Fruit fly (Drosophila melanogaster) whole organism, embryonic: ENCODE measurements around the gene CG12301.

Experiments used
- Awh ChIP-seq: fragments of 200-800 bp; sonication (Bioruptor generic); IDR thresholded peaks from 2 replicates; pipeline ENCODE4, ENCODE4 v1.3.6; 2022; ENCODE audit warnings: missing biosample characterization, missing genetic modification characterization
- Bgb ChIP-seq: fragments of 200-800 bp; sonication (Bioruptor generic); IDR thresholded peaks from 2 replicates; pipeline ENCODE4 v1.3.6; 2022; ENCODE audit warnings: missing biosample characterization, missing genetic modification characterization; ENCODE audit not compliant: partially characterized antibody
- CG10147 ChIP-seq: fragments of 200-800 bp; sonication (Bioruptor generic); optimal IDR thresholded peaks from 2 replicates; lab custom pipeline; 2019; ENCODE audit warnings: missing biosample characterization, mild to moderate bottlenecking, missing genetic modification characterization, moderate library complexity
- CG11504 ChIP-seq: fragments of 200-800 bp; sonication (Bioruptor generic); optimal IDR thresholded peaks from 3 replicates; lab custom pipeline; 2019; ENCODE audit warnings: missing biosample characterization, mild to moderate bottlenecking, missing genetic modification characterization, moderate library complexity
- CG11696 ChIP-seq: fragments of 200-800 bp; sonication (Bioruptor generic); IDR thresholded peaks from 2 replicates; pipeline ENCODE4 v1.3.6; 2022; ENCODE audit warnings: missing biosample characterization, missing genetic modification characterization
- CG12299 ChIP-seq: fragments of 200-800 bp; sonication (Bioruptor generic); optimal IDR thresholded peaks from 2 replicates; lab custom pipeline; 2018; ENCODE audit warnings: missing biosample characterization, mild to moderate bottlenecking, missing genetic modification characterization
- CG13424 ChIP-seq: fragments of 200-800 bp; sonication (Bioruptor generic); optimal IDR thresholded peaks from 2 replicates; lab custom pipeline; 2019; ENCODE audit warnings: missing biosample characterization, mild to moderate bottlenecking, missing genetic modification characterization, moderate library complexity
- CG16863 ChIP-seq: fragments of 200-800 bp; sonication (Bioruptor generic); optimal IDR thresholded peaks from 3 replicates; lab custom pipeline; 2016; ENCODE audit warnings: missing biosample characterization, missing genetic modification characterization
- CG1792 ChIP-seq: fragments of 200-800 bp; sonication (Bioruptor generic); optimal IDR thresholded peaks from 2 replicates; lab custom pipeline; 2016; ENCODE audit warnings: missing biosample characterization, missing genetic modification characterization
- CG2116 ChIP-seq: fragments of 200-800 bp; sonication (Bioruptor generic); optimal IDR thresholded peaks from 3 replicates; lab custom pipeline; 2018; ENCODE audit warnings: missing biosample characterization, mild to moderate bottlenecking, missing genetic modification characterization
- CG3163 ChIP-seq: fragments of 200-800 bp; sonication (Bioruptor generic); optimal IDR thresholded peaks from 3 replicates; lab custom pipeline; 2016; ENCODE audit warnings: missing biosample characterization, missing genetic modification characterization
- CG3847 ChIP-seq: fragments of 200-800 bp; sonication (Bioruptor generic); IDR thresholded peaks from 2 replicates; pipeline ENCODE4 v1.3.6; 2022; ENCODE audit warnings: missing biosample characterization, missing genetic modification characterization
- CG4360 ChIP-seq: fragments of 200-800 bp; sonication (Bioruptor generic); IDR thresholded peaks from 2 replicates; pipeline ENCODE4 v1.3.6; 2022; ENCODE audit warnings: missing biosample characterization, missing genetic modification characterization
- CG6654 ChIP-seq: fragments of 200-800 bp; sonication (Bioruptor generic); optimal IDR thresholded peaks from 2 replicates; lab custom pipeline; 2017; ENCODE audit warnings: missing biosample characterization, mild to moderate bottlenecking, missing genetic modification characterization
- CG7745 ChIP-seq: fragments of 200-800 bp; sonication (Bioruptor generic); optimal IDR thresholded peaks from 2 replicates; lab custom pipeline; 2018; ENCODE audit warnings: missing biosample characterization, mild to moderate bottlenecking, missing genetic modification characterization, moderate library complexity
- CG9932 ChIP-seq: fragments of 200-800 bp; sonication (Bioruptor generic); IDR thresholded peaks from 2 replicates; pipeline ENCODE4 v1.3.6; 2022; ENCODE audit warnings: missing biosample characterization, missing genetic modification characterization
- Drgx ChIP-seq: fragments of 200-800 bp; sonication (Bioruptor generic); IDR thresholded peaks from 2 replicates; pipeline ENCODE4 v1.3.6; 2022; ENCODE audit warnings: missing biosample characterization, missing genetic modification characterization
- Fer1 ChIP-seq: fragments of 200-800 bp; sonication (Bioruptor generic); optimal IDR thresholded peaks from 2 replicates; lab custom pipeline; 2017; ENCODE audit warnings: missing biosample characterization, mild to moderate bottlenecking, missing genetic modification characterization
- GATAe ChIP-seq: fragments of 200-800 bp; sonication (Bioruptor generic); conservative IDR thresholded peaks from 2 replicates; pipeline ENCODE4 v1.3.6; 2022; ENCODE audit warnings: missing biosample characterization, missing genetic modification characterization
- Hmr ChIP-seq: fragments of 200-800 bp; sonication (Bioruptor generic); optimal IDR thresholded peaks from 3 replicates; lab custom pipeline; 2017; ENCODE audit warnings: mild to moderate bottlenecking, missing biosample characterization, missing genetic modification reagents, missing genetic modification characterization
- MBD-R2 ChIP-seq: fragments of 200-800 bp; sonication (Bioruptor generic); IDR thresholded peaks from 2 replicates; pipeline ENCODE4 v1.3.6; 2022; ENCODE audit warnings: missing biosample characterization, missing genetic modification characterization
- Mrtf ChIP-seq: fragments of 200-800 bp; sonication (Bioruptor generic); IDR thresholded peaks from 3 replicates; pipeline ENCODE4 v1.3.6; 2022; ENCODE audit warnings: missing biosample characterization, missing genetic modification characterization
- NC2β ChIP-seq: fragments of 200-800 bp; sonication (Bioruptor generic); optimal IDR thresholded peaks from 2 replicates; lab custom pipeline; 2016; ENCODE audit warnings: missing biosample characterization, missing genetic modification characterization
- NFAT ChIP-seq: fragments of 200-800 bp; sonication (Bioruptor generic); IDR thresholded peaks from 2 replicates; pipeline ENCODE4 v1.3.6; 2022; ENCODE audit warnings: missing biosample characterization, missing genetic modification characterization
- Nf-YC ChIP-seq: fragments of 200-800 bp; optimal IDR thresholded peaks from 3 replicates; lab custom pipeline; 2019; ENCODE audit warnings: missing biosample characterization, mild to moderate bottlenecking, missing genetic modification characterization, moderate library complexity
- Ravus ChIP-seq: fragments of 200-800 bp; sonication (Bioruptor generic); IDR thresholded peaks from 2 replicates; pipeline ENCODE4 v1.3.6; 2022; ENCODE audit warnings: missing biosample characterization, missing genetic modification characterization
- Rx ChIP-seq: fragments of 200-800 bp; sonication (Bioruptor generic); IDR thresholded peaks from 2 replicates; pipeline ENCODE4 v1.3.6; 2022; ENCODE audit warnings: missing biosample characterization, missing genetic modification characterization
- Sox100B ChIP-seq: fragments of 200-800 bp; sonication (Bioruptor generic); optimal IDR thresholded peaks from 3 replicates; lab custom pipeline; 2018; ENCODE audit warnings: missing biosample characterization, mild to moderate bottlenecking, missing genetic modification characterization
- Sox102F ChIP-seq: fragments of 200-800 bp; sonication (Bioruptor generic); optimal IDR thresholded peaks from 2 replicates; lab custom pipeline; 2018; ENCODE audit warnings: missing biosample characterization, mild to moderate bottlenecking, missing genetic modification characterization, moderate library complexity
- Sry-β ChIP-seq: fragments of 200-800 bp; sonication (Bioruptor generic); optimal IDR thresholded peaks from 2 replicates; lab custom pipeline; 2018; ENCODE audit warnings: missing biosample characterization, mild to moderate bottlenecking, missing genetic modification characterization, moderate library complexity
- Ssrp ChIP-seq: fragments of 200-800 bp; sonication (Bioruptor generic); optimal IDR thresholded peaks from 2 replicates; lab custom pipeline; 2018; ENCODE audit warnings: missing biosample characterization, mild to moderate bottlenecking, missing genetic modification characterization, moderate library complexity
- Tbp ChIP-seq: fragments of >200 bp; optimal IDR thresholded peaks from 2 replicates; lab custom pipeline; 2018; ENCODE audit warnings: missing biosample characterization, missing genetic modification characterization
- Trl ChIP-seq, 3 experiments: fragments of >200 bp in 2 of 3; fragments of 200-800 bp in 1 of 3; sonication (Bioruptor generic) in 1 of 3; optimal IDR thresholded peaks; 2 replicates in 1 of 3; 3 replicates in 2 of 3; lab custom pipeline; 2016 to 2017; ENCODE audit warnings: missing biosample characterization in 1 of 3, missing genetic modification characterization in 1 of 3
- br ChIP-seq: fragments of >200 bp; optimal IDR thresholded peaks from 2 replicates; lab custom pipeline; 2017
- crp ChIP-seq, 2 experiments: fragments of 200-800 bp; sonication (Bioruptor generic); optimal IDR thresholded peaks; 2 replicates in 1 of 2; 3 replicates in 1 of 2; lab custom pipeline; 2017; ENCODE audit warnings: missing biosample characterization in 2 of 2, missing genetic modification characterization in 2 of 2, mild to moderate bottlenecking in 1 of 2, moderate library complexity in 1 of 2
- danr ChIP-seq: fragments of 200-800 bp; sonication (Bioruptor generic); IDR thresholded peaks from 2 replicates; pipeline ENCODE4 v1.3.6; 2022; ENCODE audit warnings: missing biosample characterization, missing genetic modification characterization
- eyg ChIP-seq: fragments of 200-800 bp; sonication (Bioruptor generic); optimal IDR thresholded peaks from 3 replicates; lab custom pipeline; 2016; ENCODE audit warnings: missing biosample characterization, missing genetic modification characterization
- gem ChIP-seq: fragments of 200-800 bp; sonication (Bioruptor generic); optimal IDR thresholded peaks from 2 replicates; lab custom pipeline; 2019; ENCODE audit warnings: missing biosample characterization, mild to moderate bottlenecking, missing genetic modification characterization, moderate library complexity
- gt ChIP-seq: fragments of 200-800 bp; sonication (Bioruptor generic); IDR thresholded peaks from 2 replicates; pipeline ENCODE4 v1.3.6; 2022; ENCODE audit warnings: missing biosample characterization, missing genetic modification characterization
- hth ChIP-seq: fragments of >200 bp; optimal IDR thresholded peaks from 2 replicates; lab custom pipeline; 2017; ENCODE audit warnings: inconsistent platforms
- lab ChIP-seq: fragments of 200-800 bp; sonication (Bioruptor generic); optimal IDR thresholded peaks from 3 replicates; lab custom pipeline; 2017; ENCODE audit warnings: missing biosample characterization, missing genetic modification characterization, mild to moderate bottlenecking, moderate library complexity, missing genetic modification reagents
- maf-S ChIP-seq: fragments of 200-800 bp; sonication (Bioruptor generic); optimal IDR thresholded peaks from 2 replicates; lab custom pipeline; 2016; ENCODE audit warnings: missing biosample characterization, missing genetic modification characterization
- org-1 ChIP-seq: fragments of 200-800 bp; sonication (Bioruptor generic); optimal IDR thresholded peaks from 2 replicates; lab custom pipeline; 2017; ENCODE audit warnings: missing biosample characterization, missing genetic modification characterization
- pros ChIP-seq: fragments of 200-800 bp; sonication (Bioruptor generic); optimal IDR thresholded peaks from 3 replicates; lab custom pipeline; 2019; ENCODE audit warnings: missing biosample characterization, mild to moderate bottlenecking, missing genetic modification characterization, moderate library complexity
- repo ChIP-seq: fragments of 200-800 bp; sonication (Bioruptor generic); optimal IDR thresholded peaks from 2 replicates; lab custom pipeline; 2016; ENCODE audit warnings: missing biosample characterization, missing genetic modification characterization
- rib ChIP-seq: fragments of 200-800 bp; sonication (Bioruptor generic); IDR thresholded peaks from 2 replicates; pipeline ENCODE4 v1.3.6; 2022; ENCODE audit warnings: missing biosample characterization, missing genetic modification characterization
- tap ChIP-seq: fragments of 200-800 bp; optimal IDR thresholded peaks from 3 replicates; lab custom pipeline; 2019; ENCODE audit warnings: missing biosample characterization, mild to moderate bottlenecking, missing genetic modification characterization, moderate library complexity
- tll ChIP-seq, 2 experiments: fragments of 200-800 bp in 1 of 2; fragments of >200 bp in 1 of 2; sonication (Bioruptor generic) in 1 of 2; optimal IDR thresholded peaks; 2 replicates each; lab custom pipeline; 2017 to 2019; ENCODE audit warnings: missing biosample characterization in 2 of 2, missing genetic modification characterization in 2 of 2, mild to moderate bottlenecking in 1 of 2, moderate library complexity in 1 of 2
- ttk ChIP-seq: fragments of 200-800 bp; sonication (Bioruptor generic); IDR thresholded peaks from 2 replicates; pipeline ENCODE4 v2.1.2; 2022; ENCODE audit warnings: missing biosample characterization, missing genetic modification characterization
- tup ChIP-seq: fragments of 200-800 bp; sonication (Bioruptor generic); optimal IDR thresholded peaks from 2 replicates; lab custom pipeline; 2016; ENCODE audit warnings: missing biosample characterization, mild to moderate bottlenecking, missing genetic modification characterization, moderate library complexity

The CG12301 gene

dm6 chr3L:15588514-15589138, 8.0 kb downstream of the CG12301 start, which contains the start of gene RhoGAP71E (continued):
- TF ChIP-seq tll (GFP tag; optimal IDR thresholded peaks at IDR 0.05; lab: Kevin White, UChicago) = no peak
- TF ChIP-seq CG9932 (GFP tag; lab: Robert Waterston, UW) = peak; percentile 57
- TF ChIP-seq CG1792 (GFP tag; lab: Kevin White, UChicago) = no peak
- TF ChIP-seq hth (lab: Kevin White, UChicago) = no peak
- peak; percentile 44; the same call in 1 of the 2 replicates for TF ChIP-seq CG4360 (GFP tag; lab: Robert Waterston, UW)
- TF ChIP-seq pros (GFP tag; lab: Kevin White, UChicago) = no peak
- TF ChIP-seq Tbp = no peak
- TF ChIP-seq NFAT (GFP tag; lab: Robert Waterston, UW) = peak; percentile 54; the same call in 1 of the 2 replicates
- TF ChIP-seq CG13424 (tag; lab: Kevin White, UChicago) = peak; percentile 60
- TF ChIP-seq CG12299 = peak; percentile 34
- peak; percentile 41 for TF ChIP-seq gem (tag; lab: Kevin White, UChicago)
- no peak for TF ChIP-seq CG16863 (GFP tag; lab: Kevin White, UChicago)
- TF ChIP-seq repo = peak; percentile 28
- TF ChIP-seq Ssrp (tag; lab: Kevin White, UChicago) = no peak
- 0 out of 2 replicates have a peak, but pooled peaks have one; percentile 24 for TF ChIP-seq Rx (GFP tag; lab: Robert Waterston, UW)
- TF ChIP-seq ttk (GFP tag; lab: Robert Waterston, UW) = no peak
- TF ChIP-seq Fer1 (GFP tag; lab: Kevin White, UChicago) = peak; percentile 63
- TF ChIP-seq Sox100B (GFP tag; lab: Kevin White, UChicago) = peak; percentile 67
- peak; percentile 55; the same call in 1 of the 2 replicates for TF ChIP-seq Bgb (GFP tag; lab: Robert Waterston, UW)
- peak; percentile 57 for TF ChIP-seq Nf-YC
- no peak for TF ChIP-seq CG6654
- TF ChIP-seq Ravus (GFP tag; lab: Robert Waterston, UW) = no peak
- TF ChIP-seq CG2116 = no peak
- no peak for TF ChIP-seq org-1 (GFP tag; lab: Kevin White, UChicago)
- peak; percentile 49 for TF ChIP-seq tap (tag; lab: Kevin White, UChicago)
- peak; percentile 62 for TF ChIP-seq Awh (GFP tag; lab: Robert Waterston, UW)
- TF ChIP-seq danr (GFP tag; lab: Robert Waterston, UW) = no peak
- TF ChIP-seq maf-S = no peak
- TF ChIP-seq rib (GFP tag; lab: Robert Waterston, UW) = peak; percentile 54
- no peak for TF ChIP-seq Trl (optimal IDR thresholded peaks at IDR 0.05; lab: Kevin White, UChicago)
- peak; percentile 10 for TF ChIP-seq Trl (GFP tag; optimal IDR thresholded peaks at IDR 0.05; lab: Kevin White, UChicago)
- TF ChIP-seq NC2β = peak; percentile 27
- peak; percentile 38 for TF ChIP-seq CG3163 (GFP tag; lab: Kevin White, UChicago)
- TF ChIP-seq lab = peak; percentile 64
- no peak for TF ChIP-seq gt
- peak; percentile 36; the same call in 1 of the 2 replicates for TF ChIP-seq CG11696 (GFP tag; lab: Robert Waterston, UW)
- TF ChIP-seq GATAe = no peak
- TF ChIP-seq Hmr (GFP tag; lab: Kevin White, UChicago) = peak; percentile 55
- peak; percentile 49 for TF ChIP-seq CG3847 (GFP tag; lab: Robert Waterston, UW)
- no peak for TF ChIP-seq tup (GFP tag; lab: Kevin White, UChicago)
- TF ChIP-seq eyg (GFP tag; lab: Kevin White, UChicago) = no peak
- TF ChIP-seq br (lab: Kevin White, UChicago) = no peak
- TF ChIP-seq CG11504 = peak; percentile 56
- TF ChIP-seq CG10147 (GFP tag; lab: Kevin White, UChicago) = no peak
- TF ChIP-seq crp (GFP tag; optimal IDR thresholded peaks at IDR 0.05; lab: Kevin White, UChicago) = no peak
- peak; percentile 16 for TF ChIP-seq CG7745 (tag; lab: Kevin White, UChicago)
- TF ChIP-seq Sry-β (GFP tag; lab: Kevin White, UChicago) = no peak
- peak; percentile 44; the same call in 1 of the 2 replicates for TF ChIP-seq MBD-R2 (GFP tag; lab: Robert Waterston, UW)
- 0 out of 3 replicates have a peak, but pooled peaks have one; percentile 50 for TF ChIP-seq Mrtf (GFP tag; lab: Robert Waterston, UW)
- peak; percentile 60 for TF ChIP-seq Drgx (GFP tag; lab: Robert Waterston, UW)
- TF ChIP-seq Sox102F (GFP tag; lab: Kevin White, UChicago) = no peak
